Worm (Caenorhabditis elegans) whole organism, late embryonic: ENCODE measurements around the gene mtx-2.

Experiments used
- C08G9.2 ChIP-seq: sonication (generic microtip); optimal IDR thresholded peaks from 2 replicates; lab custom pipeline; 2016; ENCODE audit warnings: mild to moderate bottlenecking, missing genetic modification characterization, moderate library complexity, missing compliant biosample characterization
- ahr-1 ChIP-seq: sonication (generic microtip); optimal IDR thresholded peaks from 2 replicates; lab custom pipeline; 2016; ENCODE audit warnings: missing genetic modification characterization, missing compliant biosample characterization
- ama-1 ChIP-seq: fragments of 150-350 bp; optimal IDR thresholded peaks from 2 replicates; lab custom pipeline; 2014
- ceh-18 ChIP-seq: sonication (generic microtip); optimal IDR thresholded peaks from 2 replicates; lab custom pipeline; 2016; ENCODE audit warnings: missing genetic modification characterization, missing compliant biosample characterization
- ceh-19 ChIP-seq: fragments of 200-800 bp; sonication (Bioruptor generic); optimal IDR thresholded peaks from 2 replicates; lab custom pipeline; 2018; ENCODE audit warnings: mild to moderate bottlenecking, missing genetic modification characterization, missing compliant biosample characterization
- ceh-24 ChIP-seq: sonication (generic microtip); optimal IDR thresholded peaks from 2 replicates; lab custom pipeline; 2016; ENCODE audit warnings: mild to moderate bottlenecking, missing genetic modification characterization, missing compliant biosample characterization
- dve-1 ChIP-seq: sonication (generic microtip); optimal IDR thresholded peaks from 2 replicates; lab custom pipeline; 2017; ENCODE audit warnings: antibody characterized with exemption, mild to moderate bottlenecking, missing genetic modification characterization, missing compliant biosample characterization
- fkh-10 ChIP-seq: fragments of 150-350 bp; optimal IDR thresholded peaks from 2 replicates; lab custom pipeline; 2014; ENCODE audit warnings: missing biosample characterization, missing genetic modification reagents, missing genetic modification characterization
- lin-11 ChIP-seq: fragments of 200-800 bp; sonication (Bioruptor generic); optimal IDR thresholded peaks from 2 replicates; lab custom pipeline; 2018; ENCODE audit warnings: mild to moderate bottlenecking, missing genetic modification characterization, missing compliant biosample characterization
- nhr-11 ChIP-seq: fragments of 150-350 bp; optimal IDR thresholded peaks from 2 replicates; lab custom pipeline; 2014; ENCODE audit warnings: missing biosample characterization, missing genetic modification characterization
- sox-2 ChIP-seq: fragments of 200-800 bp; sonication (Bioruptor generic); IDR thresholded peaks from 2 replicates; pipeline ENCODE4 v1.3.6; 2022; ENCODE audit warnings: missing genetic modification reagents, missing genetic modification characterization, missing compliant biosample characterization
- tbx-2 ChIP-seq: sonication (generic microtip); optimal IDR thresholded peaks from 2 replicates; lab custom pipeline; 2016; ENCODE audit warnings: missing genetic modification characterization, missing compliant biosample characterization

DNA sequence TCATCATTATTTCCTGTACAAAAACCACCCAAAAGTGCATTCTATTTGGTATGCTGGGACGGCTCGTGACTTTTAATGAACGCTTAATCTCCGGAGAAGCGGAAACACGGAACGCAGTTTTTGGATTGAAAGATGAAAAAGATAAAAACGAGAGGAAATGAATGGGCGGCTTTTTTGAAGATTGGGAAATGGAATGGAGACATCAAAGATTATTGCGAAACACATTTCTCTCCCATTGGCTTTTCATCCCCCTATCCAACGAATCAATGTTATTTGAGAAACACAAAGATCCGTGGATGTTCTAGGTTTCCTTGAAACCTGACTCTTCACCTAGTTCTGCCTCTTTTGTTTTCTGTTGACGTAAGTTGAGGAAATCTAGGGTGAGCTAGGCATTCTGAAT, 39.0 kb downstream of the mtx-2 start:
- TF ChIP-seq tbx-2 (tag; lab: Kevin White, UChicago) (no peak), ceh-19 (GFP tag; lab: Kevin White, UChicago) (peak; percentile 31), ceh-24 (tag; lab: Kevin White, UChicago) (no peak), ahr-1 (tag; lab: Kevin White, UChicago) (no peak), ama-1 (lab: Kevin White, UChicago) (no peak), C08G9.2 (tag; lab: Kevin White, UChicago) (no peak), dve-1 (tag; lab: Kevin White, UChicago) (no peak), ceh-18 (tag; lab: Kevin White, UChicago) (no peak), nhr-11 (tag; lab: Kevin White, UChicago) (no peak), lin-11 (tag; lab: Kevin White, UChicago) (no peak), fkh-10 (GFP tag; lab: Kevin White, UChicago) (no peak), sox-2 (no peak)
